Worm (Caenorhabditis elegans) whole organism, L4 larva: ENCODE measurements around the gene ugt-64.

Experiments
- D1046.2 ChIP-seq: fragments of 200-800 bp; sonication (Bioruptor generic); IDR thresholded peaks from 2 replicates; pipeline ENCODE4 v1.3.6; 2022; ENCODE audit warnings: missing genetic modification characterization, missing compliant biosample characterization
- F10B5.3 ChIP-seq: sonication (generic microtip); optimal IDR thresholded peaks from 2 replicates; lab custom pipeline; 2016; ENCODE audit warnings: mild to moderate bottlenecking, missing genetic modification characterization, missing compliant biosample characterization
- R02D3.7 ChIP-seq: fragments of 150-350 bp; sonication (generic microtip); optimal IDR thresholded peaks from 3 replicates; lab custom pipeline; 2014; ENCODE audit warnings: missing biosample characterization, missing genetic modification characterization
- Y48G9A.11 ChIP-seq: fragments of 200-800 bp; sonication (Bioruptor generic); IDR thresholded peaks from 2 replicates; pipeline ENCODE4 v1.3.6; 2022; ENCODE audit warnings: missing genetic modification reagents, missing genetic modification characterization, missing compliant biosample characterization
- Y75B8A.6 ChIP-seq: fragments of 200-800 bp; sonication (Bioruptor generic); IDR thresholded peaks from 2 replicates; pipeline ENCODE4 v1.3.6; 2022; ENCODE audit warnings: missing genetic modification reagents, missing genetic modification characterization, missing compliant biosample characterization
- aly-2 ChIP-seq: sonication (generic microtip); optimal IDR thresholded peaks from 2 replicates; lab custom pipeline; 2018; ENCODE audit warnings: missing biosample characterization, missing genetic modification characterization
- arid-1 ChIP-seq: fragments of 200-800 bp; sonication (Bioruptor generic); conservative IDR thresholded peaks from 2 replicates; pipeline ENCODE4 v1.3.6; 2022; ENCODE audit warnings: missing genetic modification reagents, missing genetic modification characterization, missing compliant biosample characterization
- attf-4 ChIP-seq: sonication (generic microtip); optimal IDR thresholded peaks from 3 replicates; lab custom pipeline; 2017; ENCODE audit warnings: missing biosample characterization, missing genetic modification characterization
- ceh-28 ChIP-seq: fragments of 150-350 bp; optimal IDR thresholded peaks from 2 replicates; lab custom pipeline; 2014; ENCODE audit warnings: missing biosample characterization, missing genetic modification reagents, missing genetic modification characterization
- ceh-62 ChIP-seq: sonication (generic microtip); optimal IDR thresholded peaks from 2 replicates; lab custom pipeline; 2017; ENCODE audit warnings: missing biosample characterization, missing genetic modification characterization
- ceh-82 ChIP-seq: sonication (generic microtip); optimal IDR thresholded peaks from 2 replicates; lab custom pipeline; 2017; ENCODE audit warnings: missing biosample characterization, missing genetic modification characterization
- cey-2 ChIP-seq: sonication (generic microtip); optimal IDR thresholded peaks from 3 replicates; lab custom pipeline; 2017; ENCODE audit warnings: missing genetic modification characterization, mild to moderate bottlenecking, missing compliant biosample characterization, antibody characterized with exemption, borderline replicate concordance; ENCODE audit not compliant: insufficient read depth
- daf-12 ChIP-seq: fragments of 150-350 bp; optimal IDR thresholded peaks from 2 replicates; lab custom pipeline; 2014; ENCODE audit warnings: missing biosample characterization, missing genetic modification reagents, missing genetic modification characterization
- daf-16 ChIP-seq, 3 experiments: sonication (generic microtip); optimal IDR thresholded peaks; 2 replicates each; lab custom pipeline; 2016 to 2017; ENCODE audit warnings: missing genetic modification characterization in 3 of 3, missing genetic modification reagents in 3 of 3, mild to moderate bottlenecking in 2 of 3, missing compliant biosample characterization in 2 of 3, missing biosample characterization in 1 of 3, moderate library complexity in 1 of 3
- daf-19 ChIP-seq: fragments of 200-800 bp; sonication (Bioruptor generic); conservative IDR thresholded peaks from 2 replicates; pipeline ENCODE4 v1.3.6; 2022; ENCODE audit warnings: missing genetic modification characterization, missing compliant biosample characterization
- daf-8 ChIP-seq: fragments of 200-800 bp; sonication (Bioruptor generic); IDR thresholded peaks from 2 replicates; pipeline ENCODE4 v1.3.6; 2022; ENCODE audit warnings: missing genetic modification characterization, missing compliant biosample characterization
- dmd-6 ChIP-seq: fragments of 200-800 bp; sonication (Bioruptor generic); IDR thresholded peaks from 2 replicates; pipeline ENCODE4 v1.3.6; 2022; ENCODE audit warnings: missing genetic modification reagents, missing genetic modification characterization, missing compliant biosample characterization
- dmd-8 ChIP-seq: fragments of 200-800 bp; sonication (Bioruptor generic); IDR thresholded peaks from 2 replicates; pipeline ENCODE4 v1.3.6; 2022; ENCODE audit warnings: missing genetic modification characterization, missing compliant biosample characterization
- dmd-9 ChIP-seq: fragments of 200-800 bp; sonication (Bioruptor generic); IDR thresholded peaks from 2 replicates; pipeline ENCODE4 v1.3.6; 2022; ENCODE audit warnings: missing genetic modification reagents, missing genetic modification characterization, missing compliant biosample characterization
- dpl-1 ChIP-seq: fragments of 150-350 bp; optimal IDR thresholded peaks from 2 replicates; lab custom pipeline; 2014; ENCODE audit warnings: missing biosample characterization, missing genetic modification reagents, missing genetic modification characterization
- egl-27 ChIP-seq: sonication (generic microtip); optimal IDR thresholded peaks from 3 replicates; lab custom pipeline; 2017; ENCODE audit warnings: missing biosample characterization, missing genetic modification reagents, missing genetic modification characterization
- egl-43 ChIP-seq: fragments of 200-800 bp; sonication (Bioruptor generic); IDR thresholded peaks from 2 replicates; pipeline ENCODE4 v1.3.6; 2022; ENCODE audit warnings: missing genetic modification reagents, missing genetic modification characterization, missing compliant biosample characterization
- gei-8 ChIP-seq: fragments of 200-800 bp; sonication (Bioruptor generic); optimal IDR thresholded peaks from 2 replicates; lab custom pipeline; 2018; ENCODE audit warnings: mild to moderate bottlenecking, missing genetic modification characterization, missing compliant biosample characterization
- hif-1 ChIP-seq, 2 experiments: sonication (generic microtip); optimal IDR thresholded peaks; 2 replicates each; lab custom pipeline; 2016 to 2017; ENCODE audit warnings: missing compliant biosample characterization in 2 of 2, missing genetic modification characterization in 2 of 2, missing genetic modification reagents in 2 of 2, missing genotype in 2 of 2, mild to moderate bottlenecking in 1 of 2
- hlh-30 ChIP-seq: sonication (generic microtip); optimal IDR thresholded peaks from 2 replicates; lab custom pipeline; 2017; ENCODE audit warnings: antibody characterized with exemption, mild to moderate bottlenecking, missing genetic modification characterization, missing compliant biosample characterization; ENCODE audit not compliant: insufficient read depth
- hmg-1.1 ChIP-seq: fragments of 200-800 bp; sonication (Bioruptor generic); IDR thresholded peaks from 2 replicates; pipeline ENCODE4 v1.3.6; 2022; ENCODE audit warnings: missing genetic modification reagents, missing genetic modification characterization, missing compliant biosample characterization
- lin-1 ChIP-seq: fragments of 200-800 bp; sonication (Bioruptor generic); IDR thresholded peaks from 2 replicates; pipeline ENCODE4 v1.3.6; 2022; ENCODE audit warnings: missing genetic modification reagents, missing genetic modification characterization, missing compliant biosample characterization
- lsy-2 ChIP-seq, 2 experiments: fragments of 150-350 bp in 1 of 2; sonication (generic microtip) in 1 of 2; optimal IDR thresholded peaks; 2 replicates each; lab custom pipeline; 2014 to 2017; ENCODE audit warnings: missing biosample characterization in 2 of 2, missing genetic modification characterization in 2 of 2
- madf-5 ChIP-seq, 2 experiments: fragments of 200-800 bp; sonication (Bioruptor generic); IDR thresholded peaks; 2 replicates each; pipeline ENCODE4 v1.3.6; 2022; ENCODE audit warnings: missing compliant biosample characterization in 2 of 2, missing genetic modification characterization in 2 of 2
- madf-9 ChIP-seq: fragments of 200-800 bp; sonication (Bioruptor generic); conservative IDR thresholded peaks from 2 replicates; pipeline ENCODE4 v1.3.6; 2022; ENCODE audit warnings: missing genetic modification reagents, missing genetic modification characterization, missing compliant biosample characterization
- mep-1 ChIP-seq: fragments of 150-350 bp; sonication (generic microtip); optimal IDR thresholded peaks from 3 replicates; lab custom pipeline; 2014; ENCODE audit warnings: missing biosample characterization, missing genetic modification characterization
- mes-2 ChIP-seq: sonication (generic microtip); optimal IDR thresholded peaks from 2 replicates; lab custom pipeline; 2016; ENCODE audit warnings: missing genotype, mild to moderate bottlenecking, missing genetic modification characterization, missing compliant biosample characterization; ENCODE audit not compliant: poor library complexity, severe bottlenecking
- mxl-3 ChIP-seq: fragments of 200-800 bp; sonication (Bioruptor generic); optimal IDR thresholded peaks from 2 replicates; lab custom pipeline; 2018; ENCODE audit warnings: mild to moderate bottlenecking, missing genetic modification characterization, missing compliant biosample characterization
- nhr-10 ChIP-seq: fragments of 150-350 bp; optimal IDR thresholded peaks from 2 replicates; lab custom pipeline; 2014; ENCODE audit warnings: missing biosample characterization, missing genetic modification characterization
- nhr-102 ChIP-seq: sonication (generic microtip); optimal IDR thresholded peaks from 2 replicates; lab custom pipeline; 2016; ENCODE audit warnings: mild to moderate bottlenecking, missing genetic modification characterization, moderate library complexity, missing compliant biosample characterization
- nhr-28 ChIP-seq: fragments of 150-350 bp; optimal IDR thresholded peaks from 2 replicates; lab custom pipeline; 2014; ENCODE audit warnings: missing biosample characterization, missing genetic modification characterization
- nhr-41 ChIP-seq: fragments of 200-800 bp; sonication (Bioruptor generic); IDR thresholded peaks from 2 replicates; pipeline ENCODE4 v1.3.6; 2022; ENCODE audit warnings: missing genetic modification reagents, missing genetic modification characterization, missing compliant biosample characterization
- nhr-42 ChIP-seq: fragments of 200-800 bp; sonication (Bioruptor generic); IDR thresholded peaks from 2 replicates; pipeline ENCODE4 v1.3.6; 2022; ENCODE audit warnings: missing genetic modification characterization, missing compliant biosample characterization
- nhr-76 ChIP-seq: fragments of 150-350 bp; optimal IDR thresholded peaks from 2 replicates; lab custom pipeline; 2014; ENCODE audit warnings: missing biosample characterization, missing genetic modification characterization
- nhr-77 ChIP-seq: fragments of 150-350 bp; optimal IDR thresholded peaks from 2 replicates; lab custom pipeline; 2014; ENCODE audit warnings: missing biosample characterization, missing genetic modification characterization
- pha-4 ChIP-seq, 2 experiments: fragments of 150-350 bp in 1 of 2; fragments of 200-800 bp in 1 of 2; sonication (Bioruptor generic) in 1 of 2; IDR thresholded peaks in 1 of 2; optimal IDR thresholded peaks in 1 of 2; 2 replicates each; pipeline versions ENCODE4 v1.3.6 to Lab custom; 2014 to 2022; ENCODE audit warnings: missing genetic modification characterization in 2 of 2, missing genetic modification reagents in 2 of 2, missing biosample characterization in 1 of 2, missing compliant biosample characterization in 1 of 2
- pqm-1 ChIP-seq: sonication (generic microtip); optimal IDR thresholded peaks from 2 replicates; lab custom pipeline; 2017; ENCODE audit warnings: missing biosample characterization, missing genetic modification characterization
- skn-1 ChIP-seq: fragments of 150-350 bp; optimal IDR thresholded peaks from 2 replicates; lab custom pipeline; 2014; ENCODE audit warnings: missing biosample characterization, missing genetic modification characterization
- spr-3 ChIP-seq: fragments of 200-800 bp; sonication (Bioruptor generic); optimal IDR thresholded peaks from 2 replicates; lab custom pipeline; 2018; ENCODE audit warnings: mild to moderate bottlenecking, missing genetic modification characterization, missing compliant biosample characterization
- tra-1 ChIP-seq: fragments of 200-800 bp; sonication (Bioruptor generic); IDR thresholded peaks from 2 replicates; pipeline ENCODE4 v1.3.6; 2022; ENCODE audit warnings: missing genetic modification reagents, missing genetic modification characterization, missing compliant biosample characterization
- unc-130 ChIP-seq: sonication (generic microtip); optimal IDR thresholded peaks from 2 replicates; lab custom pipeline; 2016; ENCODE audit warnings: missing genetic modification reagents, missing genetic modification characterization, missing compliant biosample characterization
- unc-62 ChIP-seq, 3 experiments: fragments of 150-350 bp in 1 of 3; sonication (generic microtip); optimal IDR thresholded peaks in 2 of 3; peaks in 1 of 3; 1 replicate in 1 of 3; 2 replicates in 2 of 3; lab custom pipeline; 2014 to 2017; ENCODE audit warnings: missing biosample characterization in 3 of 3, missing genetic modification characterization in 3 of 3, missing genetic modification reagents in 3 of 3, missing genotype in 1 of 3
- vab-7 ChIP-seq: fragments of 200-800 bp; sonication (Bioruptor generic); IDR thresholded peaks from 2 replicates; pipeline ENCODE4 v1.3.6; 2022; ENCODE audit warnings: missing genetic modification reagents, missing genetic modification characterization, missing compliant biosample characterization
- zip-2 ChIP-seq: fragments of 150-350 bp; optimal IDR thresholded peaks from 2 replicates; lab custom pipeline; 2014; ENCODE audit warnings: missing biosample characterization, missing genetic modification characterization

The ugt-64 gene

ce11 chrV:3455135-3455747 lies 50.9 kb downstream of the ugt-64 start:
- TF ChIP-seq pqm-1 (tag; lab: Kevin White, UChicago) (no peak), tra-1 (no peak), dmd-6 (GFP tag; lab: Robert Waterston, UW) (no peak; the same call in 1 of the 2 replicates), hmg-1.1 (GFP tag; lab: Robert Waterston, UW) (0 out of 2 replicates have a peak, but pooled peaks have one; percentile 28), daf-8 (GFP tag; lab: Robert Waterston, UW) (no peak), arid-1 (GFP tag; lab: Robert Waterston, UW) (no peak), aly-2 (tag; lab: Kevin White, UChicago) (no peak), daf-12 (no peak), pha-4 (GFP tag; IDR thresholded peaks at IDR 0.05; lab: Robert Waterston, UW) (peak; percentile 41; the same call in 1 of the 2 replicates), pha-4 (tag; optimal IDR thresholded peaks at IDR 0.05; lab: Kevin White, UChicago) (no peak), lin-1 (no peak), ceh-28 (tag; lab: Kevin White, UChicago) (no peak), gei-8 (GFP tag; lab: Kevin White, UChicago) (no peak), ceh-62 (no peak), hif-1 (tag; optimal IDR thresholded peaks at IDR 0.05; lab: Kevin White, UChicago) (no peak), vab-7 (GFP tag; lab: Robert Waterston, UW) (peak; percentile 51; the same call in 1 of the 2 replicates), madf-9 (GFP tag; lab: Robert Waterston, UW) (no peak), spr-3 (no peak), dpl-1 (GFP tag; lab: Kevin White, UChicago) (no peak), nhr-42 (no peak), daf-16 (GFP tag; optimal IDR thresholded peaks at IDR 0.05; lab: Kevin White, UChicago) (peak in 1 of 2 experiments; percentile 35), daf-16 (tag; optimal IDR thresholded peaks at IDR 0.05; lab: Kevin White, UChicago) (no peak), nhr-102 (tag; lab: Kevin White, UChicago) (peak; percentile 58), Y75B8A.6 (GFP tag; lab: Robert Waterston, UW) (no peak), daf-19 (0 out of 2 replicates have a peak, but pooled peaks have one; percentile 28), egl-27 (tag; lab: Kevin White, UChicago) (no peak), R02D3.7 (no peak), unc-62 (GFP tag; optimal IDR thresholded peaks at IDR 0.05 in 1 of 2; lab: Kevin White, UChicago) (peak in 1 of 2 experiments; percentile 2), unc-62 (tag; optimal IDR thresholded peaks at IDR 0.05; lab: Kevin White, UChicago) (no peak), egl-43 (GFP tag; lab: Robert Waterston, UW) (no peak), nhr-77 (tag; lab: Kevin White, UChicago) (no peak), mes-2 (no peak), F10B5.3 (tag; lab: Kevin White, UChicago) (no peak), cey-2 (tag; lab: Kevin White, UChicago) (no peak), dmd-9 (GFP tag; lab: Robert Waterston, UW) (no peak), nhr-41 (GFP tag; lab: Robert Waterston, UW) (no peak), unc-130 (no peak), nhr-28 (no peak), mep-1 (tag; lab: Kevin White, UChicago) (no peak), skn-1 (tag; lab: Kevin White, UChicago) (no peak), zip-2 (no peak), madf-5 (GFP tag; IDR thresholded peaks at IDR 0.05; lab: Robert Waterston, UW) (no peak), hlh-30 (no peak), mxl-3 (no peak), dmd-8 (GFP tag; lab: Robert Waterston, UW) (no peak), lsy-2 (tag; optimal IDR thresholded peaks at IDR 0.05; lab: Kevin White, UChicago) (no peak), nhr-10 (tag; lab: Kevin White, UChicago) (no peak), ceh-82 (tag; lab: Kevin White, UChicago) (no peak), attf-4 (tag; lab: Kevin White, UChicago) (no peak), D1046.2 (GFP tag; lab: Robert Waterston, UW) (no peak), nhr-76 (tag; lab: Kevin White, UChicago) (no peak), Y48G9A.11 (no peak)
